Fruit fly (Drosophila melanogaster) whole organism, embryonic: ENCODE measurements around the gene Nep5.

ENCODE experiments used
- Adf1 ChIP-seq: fragments of 200-800 bp; sonication (Bioruptor generic); IDR thresholded peaks from 2 replicates; pipeline ENCODE4 v1.3.6; 2022; ENCODE audit warnings: missing biosample characterization, missing genetic modification characterization
- Atf-2 ChIP-seq: fragments of 200-800 bp; sonication (Bioruptor generic); optimal IDR thresholded peaks from 2 replicates; lab custom pipeline; 2016; ENCODE audit warnings: missing biosample characterization, missing genetic modification characterization
- CG10366 ChIP-seq: fragments of 200-800 bp; sonication (Bioruptor generic); IDR thresholded peaks from 2 replicates; pipeline ENCODE4 v1.3.6; 2022; ENCODE audit warnings: missing biosample characterization, missing genetic modification characterization
- CG12155 ChIP-seq: fragments of 200-800 bp; sonication (Bioruptor generic); optimal IDR thresholded peaks from 3 replicates; lab custom pipeline; 2016; ENCODE audit warnings: missing biosample characterization, missing genetic modification characterization
- CG12391 ChIP-seq: fragments of 200-800 bp; sonication (Bioruptor generic); optimal IDR thresholded peaks from 3 replicates; lab custom pipeline; 2018; ENCODE audit warnings: missing biosample characterization, mild to moderate bottlenecking, missing genetic modification characterization, moderate library complexity
- CG12659 ChIP-seq: fragments of 200-800 bp; sonication (Bioruptor generic); optimal IDR thresholded peaks from 3 replicates; lab custom pipeline; 2017; ENCODE audit warnings: mild to moderate bottlenecking, missing biosample characterization, missing genetic modification reagents, missing genetic modification characterization
- CG14050 ChIP-seq: fragments of 200-800 bp; sonication (Bioruptor generic); IDR thresholded peaks from 3 replicates; pipeline ENCODE4 v1.3.6; 2022; ENCODE audit warnings: missing biosample characterization, missing genetic modification characterization
- CG14710 ChIP-seq: fragments of 200-800 bp; sonication (Bioruptor generic); optimal IDR thresholded peaks from 3 replicates; lab custom pipeline; 2019; ENCODE audit warnings: missing biosample characterization, mild to moderate bottlenecking, missing genetic modification characterization, moderate library complexity
- CG15011 ChIP-seq: fragments of 200-800 bp; sonication (Bioruptor generic); optimal IDR thresholded peaks from 3 replicates; lab custom pipeline; 2018; ENCODE audit warnings: missing biosample characterization, mild to moderate bottlenecking, missing genetic modification characterization
- CG1603 ChIP-seq: fragments of 200-800 bp; sonication (Bioruptor generic); optimal IDR thresholded peaks from 2 replicates; lab custom pipeline; 2019; ENCODE audit warnings: missing biosample characterization, mild to moderate bottlenecking, missing genetic modification characterization, moderate library complexity
- CG17361 ChIP-seq: fragments of 200-800 bp; sonication (Bioruptor generic); IDR thresholded peaks from 3 replicates; pipeline ENCODE4 v1.3.6; 2022; ENCODE audit warnings: missing biosample characterization, missing genetic modification characterization
- CG2199 ChIP-seq: fragments of 200-800 bp; sonication (Bioruptor generic); IDR thresholded peaks from 3 replicates; pipeline ENCODE4 v1.3.6; 2022; ENCODE audit warnings: missing biosample characterization, missing genetic modification characterization
- CG31388 ChIP-seq: fragments of 200-800 bp; sonication (Bioruptor generic); optimal IDR thresholded peaks from 2 replicates; lab custom pipeline; 2016; ENCODE audit warnings: missing biosample characterization, missing genetic modification characterization
- CG3847 ChIP-seq: fragments of 200-800 bp; sonication (Bioruptor generic); IDR thresholded peaks from 2 replicates; pipeline ENCODE4 v1.3.6; 2022; ENCODE audit warnings: missing biosample characterization, missing genetic modification characterization
- CG42726 ChIP-seq: fragments of 200-800 bp; sonication (Bioruptor generic); IDR thresholded peaks from 2 replicates; pipeline ENCODE4 v1.3.6; 2022; ENCODE audit warnings: missing biosample characterization, missing genetic modification characterization; ENCODE audit not compliant: partially characterized antibody
- CG4282 ChIP-seq: fragments of 200-800 bp; sonication (Bioruptor generic); optimal IDR thresholded peaks from 2 replicates; lab custom pipeline; 2016; ENCODE audit warnings: missing biosample characterization, missing genetic modification characterization
- CG4424 ChIP-seq: fragments of 200-800 bp; sonication (Bioruptor generic); optimal IDR thresholded peaks from 3 replicates; lab custom pipeline; 2016; ENCODE audit warnings: missing biosample characterization, missing genetic modification characterization
- CG4617 ChIP-seq: fragments of 200-800 bp; sonication (Bioruptor generic); optimal IDR thresholded peaks from 3 replicates; lab custom pipeline; 2016; ENCODE audit warnings: missing biosample characterization, missing genetic modification characterization, borderline replicate concordance
- CG8089 ChIP-seq: fragments of 200-800 bp; sonication (Bioruptor generic); optimal IDR thresholded peaks from 3 replicates; lab custom pipeline; 2016; ENCODE audit warnings: missing biosample characterization, missing genetic modification characterization
- CG8388 ChIP-seq: fragments of 200-800 bp; sonication (Bioruptor generic); optimal IDR thresholded peaks from 2 replicates; lab custom pipeline; 2019; ENCODE audit warnings: missing biosample characterization, mild to moderate bottlenecking, missing genetic modification characterization, moderate library complexity
- CG8478 ChIP-seq: fragments of >200 bp; optimal IDR thresholded peaks from 2 replicates; lab custom pipeline; 2018
- CG8944 ChIP-seq: fragments of 200-800 bp; sonication (Bioruptor generic); optimal IDR thresholded peaks from 3 replicates; lab custom pipeline; 2016; ENCODE audit warnings: missing biosample characterization, missing genetic modification characterization
- CG9932 ChIP-seq: fragments of 200-800 bp; sonication (Bioruptor generic); IDR thresholded peaks from 2 replicates; pipeline ENCODE4 v1.3.6; 2022; ENCODE audit warnings: missing biosample characterization, missing genetic modification characterization
- CTCF ChIP-seq: fragments of 200-800 bp; sonication (Bioruptor generic); optimal IDR thresholded peaks from 2 replicates; lab custom pipeline; 2017; ENCODE audit warnings: missing biosample characterization, mild to moderate bottlenecking, missing genetic modification characterization, moderate library complexity
- Deaf1 ChIP-seq: fragments of 200-800 bp; optimal IDR thresholded peaks from 3 replicates; lab custom pipeline; 2019; ENCODE audit warnings: missing biosample characterization, mild to moderate bottlenecking, missing genetic modification characterization, moderate library complexity
- Dek ChIP-seq: fragments of 200-800 bp; sonication (Bioruptor generic); optimal IDR thresholded peaks from 3 replicates; lab custom pipeline; 2019; ENCODE audit warnings: missing biosample characterization, mild to moderate bottlenecking, missing genetic modification characterization, moderate library complexity
- ERR ChIP-seq: fragments of 200-800 bp; sonication (Bioruptor generic); optimal IDR thresholded peaks from 2 replicates; lab custom pipeline; 2016; ENCODE audit warnings: missing biosample characterization, missing genetic modification characterization
- Hmx ChIP-seq: fragments of 200-800 bp; sonication (Bioruptor generic); optimal IDR thresholded peaks from 2 replicates; lab custom pipeline; 2016; ENCODE audit warnings: missing biosample characterization, missing genetic modification characterization
- Hr3 ChIP-seq: fragments of 200-800 bp; sonication (Bioruptor generic); optimal IDR thresholded peaks from 3 replicates; lab custom pipeline; 2016; ENCODE audit warnings: missing biosample characterization, missing genetic modification characterization
- NK7.1 ChIP-seq: fragments of 200-800 bp; sonication (Bioruptor generic); optimal IDR thresholded peaks from 3 replicates; lab custom pipeline; 2016; ENCODE audit warnings: missing biosample characterization, missing genetic modification characterization
- Opbp ChIP-seq: fragments of 200-800 bp; sonication (Bioruptor generic); IDR thresholded peaks from 3 replicates; pipeline ENCODE4 v1.3.6; 2022; ENCODE audit warnings: missing biosample characterization, missing genetic modification characterization; ENCODE audit not compliant: partially characterized antibody
- Ptx1 ChIP-seq: fragments of 200-800 bp; sonication (Bioruptor generic); IDR thresholded peaks from 2 replicates; pipeline ENCODE4 v1.3.6; 2022; ENCODE audit warnings: missing biosample characterization, missing genetic modification characterization
- Rfx ChIP-seq: fragments of 200-800 bp; sonication (Bioruptor generic); IDR thresholded peaks from 2 replicates; pipeline ENCODE4 v1.3.6; 2022; ENCODE audit warnings: missing biosample characterization, missing genetic modification characterization
- Rx ChIP-seq: fragments of 200-800 bp; sonication (Bioruptor generic); IDR thresholded peaks from 2 replicates; pipeline ENCODE4 v1.3.6; 2022; ENCODE audit warnings: missing biosample characterization, missing genetic modification characterization
- Sox102F ChIP-seq: fragments of 200-800 bp; sonication (Bioruptor generic); optimal IDR thresholded peaks from 2 replicates; lab custom pipeline; 2018; ENCODE audit warnings: missing biosample characterization, mild to moderate bottlenecking, missing genetic modification characterization, moderate library complexity
- corto ChIP-seq: fragments of 200-800 bp; sonication (Bioruptor generic); optimal IDR thresholded peaks from 2 replicates; lab custom pipeline; 2016; ENCODE audit warnings: missing biosample characterization, mild to moderate bottlenecking, missing genetic modification characterization, moderate library complexity
- da ChIP-seq: fragments of 200-800 bp; sonication (Bioruptor generic); optimal IDR thresholded peaks from 2 replicates; lab custom pipeline; 2016; ENCODE audit warnings: missing biosample characterization, missing genetic modification characterization
- dan ChIP-seq: fragments of 200-800 bp; sonication (Bioruptor generic); IDR thresholded peaks from 2 replicates; pipeline ENCODE4 v1.3.6; 2022; ENCODE audit warnings: missing biosample characterization, missing genetic modification characterization
- dm ChIP-seq: fragments of 200-800 bp; sonication (Bioruptor generic); optimal IDR thresholded peaks from 3 replicates; lab custom pipeline; 2016; ENCODE audit warnings: missing biosample characterization, missing genetic modification characterization
- gcm ChIP-seq: fragments of 200-800 bp; sonication (Bioruptor generic); optimal IDR thresholded peaks from 2 replicates; lab custom pipeline; 2019; ENCODE audit warnings: missing biosample characterization, mild to moderate bottlenecking, missing genetic modification characterization, moderate library complexity
- insv ChIP-seq, 2 experiments: fragments of 200-800 bp; sonication (Bioruptor generic); optimal IDR thresholded peaks; 3 replicates each; lab custom pipeline; 2016 to 2018; ENCODE audit warnings: missing biosample characterization in 2 of 2, missing genetic modification characterization in 2 of 2
- jing ChIP-seq: fragments of 200-800 bp; sonication (Bioruptor generic); optimal IDR thresholded peaks from 2 replicates; lab custom pipeline; 2018; ENCODE audit warnings: missing biosample characterization, mild to moderate bottlenecking, missing genetic modification characterization
- kni ChIP-seq: fragments of 200-800 bp; sonication (Bioruptor generic); optimal IDR thresholded peaks from 3 replicates; lab custom pipeline; 2017; ENCODE audit warnings: mild to moderate bottlenecking, missing biosample characterization, missing genetic modification reagents, missing genetic modification characterization
- lov ChIP-seq, 2 experiments: fragments of 200-800 bp in 1 of 2; fragments of >200 bp in 1 of 2; sonication (Bioruptor generic) in 1 of 2; IDR thresholded peaks in 1 of 2; optimal IDR thresholded peaks in 1 of 2; 2 replicates in 1 of 2; 3 replicates in 1 of 2; pipeline versions ENCODE4 v1.3.6 to Lab custom; 2017 to 2022; ENCODE audit warnings: missing biosample characterization in 1 of 2, missing genetic modification characterization in 1 of 2
- mirr ChIP-seq: fragments of 200-800 bp; sonication (Bioruptor generic); optimal IDR thresholded peaks from 3 replicates; lab custom pipeline; 2018; ENCODE audit warnings: missing biosample characterization, mild to moderate bottlenecking, missing genetic modification characterization
- nerfin-2 ChIP-seq: fragments of 200-800 bp; sonication (Bioruptor generic); IDR thresholded peaks from 2 replicates; pipeline ENCODE4 v1.3.6; 2022; ENCODE audit warnings: missing biosample characterization, missing genetic modification characterization; ENCODE audit not compliant: partially characterized antibody
- row ChIP-seq: fragments of 200-800 bp; sonication (Bioruptor generic); IDR thresholded peaks from 3 replicates; pipeline ENCODE4 v1.3.6; 2022; ENCODE audit warnings: missing biosample characterization, missing genetic modification characterization
- so ChIP-seq: fragments of 200-800 bp; sonication (Bioruptor generic); IDR thresholded peaks from 3 replicates; pipeline ENCODE4 v1.3.6; 2022; ENCODE audit warnings: missing biosample characterization, missing genetic modification characterization
- zen ChIP-seq: fragments of 200-800 bp; sonication (Bioruptor generic); optimal IDR thresholded peaks from 3 replicates; lab custom pipeline; 2018; ENCODE audit warnings: missing biosample characterization, mild to moderate bottlenecking, missing genetic modification characterization, moderate library complexity

Gene Nep5

dm6 chr3R:27111784-27112602, 48.0 kb upstream of the Nep5 start, which contains the start of the genes gb and CG5815 (continued):
- TF ChIP-seq Hr3 (GFP tag; lab: Kevin White, UChicago) = peak; percentile 95
- TF ChIP-seq dm = peak; percentile 85
- TF ChIP-seq CG12391 (tag; lab: Kevin White, UChicago) = peak; percentile 94
- TF ChIP-seq insv (GFP tag; optimal IDR thresholded peaks at IDR 0.05; lab: Kevin White, UChicago) = peak in 1 of 2 experiments; percentile 65
- TF ChIP-seq mirr (GFP tag; lab: Kevin White, UChicago) = peak; percentile 64
- TF ChIP-seq CG14050 (GFP tag; lab: Robert Waterston, UW) = peak; percentile 82
- TF ChIP-seq CG10366 = peak; percentile 98
- peak; percentile 76 for TF ChIP-seq CG15011 (GFP tag; lab: Kevin White, UChicago)
- TF ChIP-seq Dek = peak; percentile 86
- peak; percentile 93 for TF ChIP-seq CG4424
- peak; percentile 96 for TF ChIP-seq CG12659
- TF ChIP-seq Hmx = peak; percentile 76
- TF ChIP-seq jing (GFP tag; lab: Kevin White, UChicago) = peak; percentile 76
- TF ChIP-seq CG8478 (lab: Kevin White, UChicago) = no peak
- peak; percentile 17 for TF ChIP-seq CTCF
- peak; percentile 97 for TF ChIP-seq CG9932 (GFP tag; lab: Robert Waterston, UW)
- 0 out of 2 replicates have a peak, but pooled peaks have one; percentile 11 for TF ChIP-seq dan (GFP tag; lab: Robert Waterston, UW)
- TF ChIP-seq Adf1 (GFP tag; lab: Robert Waterston, UW) = peak; percentile 64; the same call in 1 of the 2 replicates
- TF ChIP-seq corto (GFP tag; lab: Kevin White, UChicago) = peak; percentile 88
- TF ChIP-seq CG31388 = peak; percentile 78
- TF ChIP-seq da (GFP tag; lab: Kevin White, UChicago) = no peak
- no peak for TF ChIP-seq Deaf1 (tag; lab: Kevin White, UChicago)
- TF ChIP-seq CG42726 (GFP tag; lab: Robert Waterston, UW) = no peak; the same call in 1 of the 2 replicates
- TF ChIP-seq CG12155 = peak; percentile 93
- TF ChIP-seq CG8388 (GFP tag; lab: Kevin White, UChicago) = peak; percentile 79
- peak; percentile 79; the same call in 2 of the 3 replicates for TF ChIP-seq so (GFP tag; lab: Robert Waterston, UW)
- TF ChIP-seq CG4617 = peak; percentile 70
- TF ChIP-seq CG8944 = peak; percentile 65
- peak; percentile 93 for TF ChIP-seq CG3847 (GFP tag; lab: Robert Waterston, UW)
- peak; percentile 70 for TF ChIP-seq NK7.1
- TF ChIP-seq CG8089 (GFP tag; lab: Kevin White, UChicago) = peak; percentile 54
- TF ChIP-seq ERR (GFP tag; lab: Kevin White, UChicago) = peak; percentile 61
- TF ChIP-seq CG14710 (tag; lab: Kevin White, UChicago) = peak; percentile 88
- peak; percentile 92 for TF ChIP-seq Sox102F
- peak; percentile 59 for TF ChIP-seq Atf-2 (GFP tag; lab: Kevin White, UChicago)
- TF ChIP-seq Ptx1 = peak; percentile 94
- peak; percentile 94 for TF ChIP-seq nerfin-2 (GFP tag; lab: Robert Waterston, UW)
- TF ChIP-seq zen = peak; percentile 81
- peak; percentile 71 for TF ChIP-seq gcm (GFP tag; lab: Kevin White, UChicago)
- peak; percentile 86 for TF ChIP-seq Opbp (GFP tag; lab: Robert Waterston, UW)
- TF ChIP-seq CG17361 (GFP tag; lab: Robert Waterston, UW) = peak; percentile 94
- peak; percentile 25; the same call in 1 of the 3 replicates for TF ChIP-seq CG2199
- peak; percentile 98 for TF ChIP-seq kni
- peak; percentile 32 for TF ChIP-seq CG4282 (GFP tag; lab: Kevin White, UChicago)
- TF ChIP-seq Rfx (GFP tag; lab: Robert Waterston, UW) = peak; percentile 96
- peak; percentile 50 for TF ChIP-seq CG1603 (tag; lab: Kevin White, UChicago)
- peak; percentile 86 for TF ChIP-seq Rx (GFP tag; lab: Robert Waterston, UW)
- peak; percentile 97 for TF ChIP-seq row (GFP tag; lab: Robert Waterston, UW)
- no peak for TF ChIP-seq lov (optimal IDR thresholded peaks at IDR 0.05; lab: Kevin White, UChicago)
- peak; percentile 20; the same call in 1 of the 3 replicates for TF ChIP-seq lov (GFP tag; IDR thresholded peaks at IDR 0.05; lab: Robert Waterston, UW)
